Fruit fly (Drosophila melanogaster): ENCODE results near the gene elgi.

- TF ChIP-seq psq (optimal IDR thresholded peaks at IDR 0.05): no peak
- TF ChIP-seq h (optimal IDR thresholded peaks at IDR 0.05): no peak
- TF ChIP-seq Sin3A (optimal IDR thresholded peaks at IDR 0.05): no peak
- no peak for TF ChIP-seq ttk (optimal IDR thresholded peaks at IDR 0.05)
Measured at dm6 chr3L:15956448-15957010, at the start of gene elgi.

Data from Kc167 (cell line).